Fruit fly (Drosophila melanogaster): Measurements from ENCODE around the gene Cftr.

Gene Cftr

DNA sequence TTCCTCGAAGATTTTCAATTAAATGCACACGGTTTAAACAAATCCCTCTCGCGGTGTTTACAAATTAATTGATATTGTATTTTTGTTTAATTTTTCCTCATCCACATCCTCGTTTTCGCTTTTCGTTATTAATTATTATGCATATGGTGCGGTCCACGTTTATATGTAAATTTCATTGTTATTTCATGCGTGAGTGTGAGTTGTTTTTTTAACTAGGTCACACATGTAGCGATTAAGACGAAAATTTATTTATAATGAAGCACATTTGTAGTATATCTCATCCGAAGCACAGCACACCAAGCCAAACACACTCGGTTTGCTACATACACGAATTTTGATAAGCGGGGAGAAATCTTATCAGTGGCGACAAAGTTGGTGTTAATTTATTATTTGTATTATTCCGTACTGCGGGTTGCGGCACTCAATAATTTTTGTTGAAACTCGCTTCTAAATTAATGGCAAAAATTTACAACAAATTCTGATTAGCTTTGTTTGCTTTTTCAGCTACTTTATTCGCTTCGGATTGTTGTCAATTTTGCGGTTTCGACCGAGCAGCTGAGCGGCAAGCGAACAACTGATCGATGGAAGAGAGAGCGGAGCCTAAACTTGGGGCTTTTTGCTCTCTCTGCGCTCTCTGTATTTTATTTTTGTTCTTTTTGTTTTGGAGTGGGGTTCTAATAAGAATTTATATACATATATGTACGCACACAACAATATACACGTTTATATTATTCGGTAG, 27.8 kb upstream of the Cftr start:
- no peak for TF ChIP-seq pan (optimal IDR thresholded peaks at IDR 0.05)
- no peak for TF ChIP-seq usp (GFP tag; optimal IDR thresholded peaks at IDR 0.05)
- TF ChIP-seq fru (GFP tag; optimal IDR thresholded peaks at IDR 0.05), result peak; percentile 1
- TF ChIP-seq Vsx2 (GFP tag; optimal IDR thresholded peaks at IDR 0.05; ENCODE audit: partially characterized antibody), result peak; percentile 65
- TF ChIP-seq sage (GFP tag; optimal IDR thresholded peaks at IDR 0.05), result peak; percentile 4
- peak; percentile 60 for TF ChIP-seq brk (GFP tag; optimal IDR thresholded peaks at IDR 0.05)
- TF ChIP-seq Abd-B (GFP tag; optimal IDR thresholded peaks at IDR 0.05), result no peak
- TF ChIP-seq jim (GFP tag; optimal IDR thresholded peaks at IDR 0.05), result peak; percentile 54
- TF ChIP-seq CrebA (GFP tag; optimal IDR thresholded peaks at IDR 0.05; ENCODE audit: borderline replicate concordance), result peak; percentile 75
- TF ChIP-seq Rel (GFP tag; optimal IDR thresholded peaks at IDR 0.05), result peak; percentile 16
- TF ChIP-seq Rel (tag; optimal IDR thresholded peaks at IDR 0.05), result peak; percentile 42
- peak; percentile 89 for TF ChIP-seq Dif (GFP tag; optimal IDR thresholded peaks at IDR 0.05; ENCODE audit: partially characterized antibody)
- peak; percentile 59 for TF ChIP-seq Hr83 (GFP tag; optimal IDR thresholded peaks at IDR 0.05; ENCODE audit: poor library complexity, severe bottlenecking)
- no peak for TF ChIP-seq N (GFP tag; optimal IDR thresholded peaks at IDR 0.05)
- peak; percentile 10 for TF ChIP-seq Sp1 (GFP tag; optimal IDR thresholded peaks at IDR 0.05)
- peak; percentile 73 to 87 for TF ChIP-seq dl (GFP tag; optimal IDR thresholded peaks at IDR 0.05; ENCODE audit: insufficient read depth in 1 of 2, partially characterized antibody in 2 of 2)
- no peak for TF ChIP-seq OdsH (GFP tag; optimal IDR thresholded peaks at IDR 0.05)
- peak; percentile 18 for TF ChIP-seq Hnf4 (GFP tag; optimal IDR thresholded peaks at IDR 0.05)
- no peak for TF ChIP-seq Hr78 (GFP tag; optimal IDR thresholded peaks at IDR 0.05)
- peak; percentile 48 for TF ChIP-seq h (GFP tag; optimal IDR thresholded peaks at IDR 0.05)
- TF ChIP-seq br (GFP tag; optimal IDR thresholded peaks at IDR 0.05), result peak; percentile 32

DNA sequence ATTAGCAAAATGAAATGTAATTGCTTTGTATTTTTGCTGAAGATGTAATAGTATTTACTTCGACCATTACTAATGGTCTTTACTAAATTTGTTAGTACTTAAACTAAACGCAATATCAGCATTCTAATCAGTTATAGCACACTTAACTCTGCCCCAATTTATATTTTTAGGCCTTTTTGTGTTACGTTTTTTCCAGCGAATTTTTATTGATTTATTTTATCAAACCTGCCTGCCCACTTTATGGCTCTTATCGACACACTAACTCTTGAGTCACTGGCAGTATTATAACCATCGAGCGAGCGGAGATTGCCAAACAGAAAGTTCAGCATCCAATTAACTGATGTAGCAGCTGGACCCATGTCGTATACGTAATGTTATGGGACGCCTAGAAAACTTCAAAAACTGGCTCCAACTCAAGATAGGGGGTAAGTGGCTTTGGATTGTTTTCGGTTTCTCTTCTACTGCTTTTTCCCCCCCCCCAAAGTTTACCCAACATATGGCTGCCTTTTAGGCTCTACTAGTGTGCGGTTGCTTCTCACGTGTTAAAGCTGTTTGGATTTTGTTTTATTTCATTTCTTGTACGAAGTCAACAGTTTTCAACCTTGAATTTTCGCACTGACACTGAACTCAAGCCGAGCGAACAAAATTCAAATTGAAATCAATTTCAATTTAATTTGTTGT, 26.1 kb upstream of the Cftr start:
- TF ChIP-seq CG9705 (GFP tag; optimal IDR thresholded peaks at IDR 0.05) (no peak), h (GFP tag; optimal IDR thresholded peaks at IDR 0.05) (no peak), woc (GFP tag; optimal IDR thresholded peaks at IDR 0.05) (no peak), fru (GFP tag; optimal IDR thresholded peaks at IDR 0.05) (no peak), Mio (GFP tag; optimal IDR thresholded peaks at IDR 0.05) (no peak), CG32264 (GFP tag; optimal IDR thresholded peaks at IDR 0.05) (no peak), sage (GFP tag; optimal IDR thresholded peaks at IDR 0.05) (no peak), CrebA (GFP tag; optimal IDR thresholded peaks at IDR 0.05; ENCODE audit: borderline replicate concordance) (no peak), Hnf4 (GFP tag; optimal IDR thresholded peaks at IDR 0.05) (no peak), tai (GFP tag; optimal IDR thresholded peaks at IDR 0.05) (no peak), dl (GFP tag; optimal IDR thresholded peaks at IDR 0.05; ENCODE audit: insufficient read depth in 1 of 2, partially characterized antibody in 2 of 2) (no peak), lola (GFP tag; optimal IDR thresholded peaks at IDR 0.05) (no peak), Vsx2 (GFP tag; optimal IDR thresholded peaks at IDR 0.05; ENCODE audit: partially characterized antibody) (no peak), Jra (GFP tag; optimal IDR thresholded peaks at IDR 0.05) (no peak), Dfd (GFP tag; optimal IDR thresholded peaks at IDR 0.05) (no peak), br (GFP tag; optimal IDR thresholded peaks at IDR 0.05) (no peak), Abd-B (GFP tag; optimal IDR thresholded peaks at IDR 0.05) (no peak), pan (optimal IDR thresholded peaks at IDR 0.05) (no peak), brk (GFP tag; optimal IDR thresholded peaks at IDR 0.05) (no peak)

DNA sequence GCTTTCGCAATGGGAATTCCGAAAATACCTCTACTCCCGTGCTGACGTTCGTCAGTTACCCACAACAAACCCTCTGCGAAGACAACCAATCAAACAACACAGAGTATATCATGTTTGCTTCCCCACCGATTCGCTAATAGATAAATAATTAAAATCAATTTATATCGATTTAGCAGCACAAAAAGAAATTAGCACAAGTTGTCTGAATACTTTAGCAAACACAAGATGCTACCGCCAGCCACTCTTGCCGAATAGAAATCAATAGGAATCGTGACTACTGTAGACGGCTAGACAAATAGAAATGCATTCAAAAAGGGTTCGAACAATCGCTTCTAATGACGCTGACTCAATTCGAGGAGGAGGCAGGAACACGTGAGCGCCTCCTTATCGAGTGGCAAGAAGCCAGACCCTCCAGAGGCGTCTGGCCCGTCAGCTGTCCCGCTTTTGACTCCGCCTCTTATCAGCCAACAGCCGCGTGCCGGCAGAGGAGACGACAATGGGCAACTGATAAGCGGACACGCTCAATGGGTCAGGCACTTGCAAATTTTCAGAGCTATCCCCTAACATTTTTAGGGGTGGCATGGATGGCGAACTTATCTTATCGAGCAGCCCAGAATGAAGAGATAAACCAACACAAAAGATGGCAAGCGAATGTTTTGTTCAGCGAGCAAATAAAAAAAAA, 24.7 kb upstream of the Cftr start:
- TF ChIP-seq rgr (GFP tag; optimal IDR thresholded peaks at IDR 0.05), result no peak
- no peak for TF ChIP-seq Abd-B (GFP tag; optimal IDR thresholded peaks at IDR 0.05)
- TF ChIP-seq dl (GFP tag; optimal IDR thresholded peaks at IDR 0.05; ENCODE audit: insufficient read depth in 1 of 2, partially characterized antibody in 2 of 2), result no peak
- no peak for TF ChIP-seq dmrt93B (GFP tag; optimal IDR thresholded peaks at IDR 0.05)
- no peak for TF ChIP-seq Rel (GFP tag; optimal IDR thresholded peaks at IDR 0.05)
- TF ChIP-seq Rel (tag; optimal IDR thresholded peaks at IDR 0.05), result peak; percentile 34
- TF ChIP-seq psq (GFP tag; optimal IDR thresholded peaks at IDR 0.05), result peak; percentile 21
- TF ChIP-seq foxo (GFP tag; optimal IDR thresholded peaks at IDR 0.05), result peak in 1 of 2 experiments; percentile 12
- TF ChIP-seq ey (GFP tag; optimal IDR thresholded peaks at IDR 0.05), result no peak
- peak; percentile 24 for TF ChIP-seq br (GFP tag; optimal IDR thresholded peaks at IDR 0.05)
- TF ChIP-seq lola (GFP tag; optimal IDR thresholded peaks at IDR 0.05), result no peak
- peak; percentile 90 for TF ChIP-seq h (GFP tag; optimal IDR thresholded peaks at IDR 0.05)
- no peak for TF ChIP-seq N (GFP tag; optimal IDR thresholded peaks at IDR 0.05)
- TF ChIP-seq Dif (GFP tag; optimal IDR thresholded peaks at IDR 0.05; ENCODE audit: partially characterized antibody), result peak; percentile 8
- TF ChIP-seq CG32264 (GFP tag; optimal IDR thresholded peaks at IDR 0.05), result no peak
- peak; percentile 11 for TF ChIP-seq OdsH (GFP tag; optimal IDR thresholded peaks at IDR 0.05)
- no peak for TF ChIP-seq Hr83 (GFP tag; optimal IDR thresholded peaks at IDR 0.05; ENCODE audit: poor library complexity, severe bottlenecking)

All from whole organism, wandering third instar larva.